Worm (Caenorhabditis elegans) whole organism, early embryonic: ENCODE measurements around the gene F26F2.4.

Experiments used
- B0310.2 ChIP-seq: sonication (generic microtip); optimal IDR thresholded peaks from 2 replicates; lab custom pipeline; 2016; ENCODE audit warnings: mild to moderate bottlenecking, missing genetic modification characterization, missing compliant biosample characterization
- F13C5.2 ChIP-seq: sonication (generic microtip); optimal IDR thresholded peaks from 2 replicates; lab custom pipeline; 2017; ENCODE audit warnings: mild to moderate bottlenecking, missing genetic modification characterization, inconsistent platforms, missing compliant biosample characterization
- aly-1 ChIP-seq: sonication (generic microtip); optimal IDR thresholded peaks from 2 replicates; lab custom pipeline; 2016; ENCODE audit warnings: missing genetic modification characterization, missing compliant biosample characterization
- ama-1 ChIP-seq: fragments of 150-350 bp; optimal IDR thresholded peaks from 2 replicates; lab custom pipeline; 2014
- ceh-13 ChIP-seq: fragments of 200-800 bp; sonication (Bioruptor generic); optimal IDR thresholded peaks from 2 replicates; lab custom pipeline; 2018; ENCODE audit warnings: mild to moderate bottlenecking, missing genetic modification characterization, missing compliant biosample characterization
- ceh-36 ChIP-seq: sonication (generic microtip); optimal IDR thresholded peaks from 2 replicates; lab custom pipeline; 2016; ENCODE audit warnings: missing genetic modification characterization, inconsistent platforms, missing compliant biosample characterization
- ets-7 ChIP-seq: sonication (generic microtip); optimal IDR thresholded peaks from 2 replicates; lab custom pipeline; 2016; ENCODE audit warnings: missing genotype, missing genetic modification characterization, missing compliant biosample characterization
- flt-1 ChIP-seq: fragments of 200-800 bp; sonication (Bioruptor generic); IDR thresholded peaks from 2 replicates; pipeline ENCODE4 v1.3.6; 2022; ENCODE audit warnings: missing genetic modification characterization, missing compliant biosample characterization
- hmbx-1 ChIP-seq: sonication (generic microtip); optimal IDR thresholded peaks from 2 replicates; lab custom pipeline; 2016; ENCODE audit warnings: mild to moderate bottlenecking, missing genetic modification characterization, missing compliant biosample characterization
- hmg-4 ChIP-seq: fragments of 200-800 bp; sonication (Bioruptor generic); optimal IDR thresholded peaks from 2 replicates; lab custom pipeline; 2018; ENCODE audit warnings: mild to moderate bottlenecking, missing genetic modification characterization, missing compliant biosample characterization
- hnd-1 ChIP-seq: sonication (generic microtip); optimal IDR thresholded peaks from 2 replicates; lab custom pipeline; 2016; ENCODE audit warnings: missing genetic modification characterization, missing compliant biosample characterization
- pes-1 ChIP-seq: fragments of 200-800 bp; sonication (Bioruptor generic); IDR thresholded peaks from 2 replicates; pipeline ENCODE4 v1.3.6; 2022; ENCODE audit warnings: missing genetic modification reagents, missing genetic modification characterization, missing compliant biosample characterization
- scrt-1 ChIP-seq: fragments of 200-800 bp; sonication (Bioruptor generic); IDR thresholded peaks from 2 replicates; pipeline ENCODE4 v1.3.6; 2022; ENCODE audit warnings: missing genetic modification characterization, missing compliant biosample characterization
- sea-1 ChIP-seq: fragments of 200-800 bp; sonication (Bioruptor generic); conservative IDR thresholded peaks from 2 replicates; pipeline ENCODE4 v1.3.6; 2022; ENCODE audit warnings: missing genetic modification characterization, missing compliant biosample characterization
- tbx-11 ChIP-seq: fragments of 200-800 bp; sonication (Bioruptor generic); IDR thresholded peaks from 2 replicates; pipeline ENCODE4 v1.3.6; 2022; ENCODE audit warnings: missing genetic modification characterization, missing compliant biosample characterization
- tbx-37 ChIP-seq: fragments of 200-800 bp; sonication (Bioruptor generic); conservative IDR thresholded peaks from 2 replicates; pipeline ENCODE4 v1.3.6; 2022; ENCODE audit warnings: missing genetic modification reagents, missing genetic modification characterization, missing compliant biosample characterization
- tra-4 ChIP-seq: sonication (generic microtip); optimal IDR thresholded peaks from 2 replicates; lab custom pipeline; 2017; ENCODE audit warnings: missing genetic modification characterization, missing compliant biosample characterization

Gene F26F2.4

ce11 chrV:20544092-20544491 lies 25.0 kb upstream of the F26F2.4 start, which contains the start of gene slc-36.3:
TSS of gene slc-36.3 (minus strand) at chrV:20544192.
- TF ChIP-seq ceh-13 (GFP tag; lab: Kevin White, UChicago) (no peak), hmg-4 (GFP tag; lab: Kevin White, UChicago) (no peak)

ce11 chrV:20544610-20545009 lies 24.5 kb upstream of the F26F2.4 start:
- TF ChIP-seq tbx-37 (GFP tag; lab: Robert Waterston, UW), result no peak
- TF ChIP-seq scrt-1 (GFP tag; lab: Robert Waterston, UW), result no peak
- TF ChIP-seq sea-1 (GFP tag; lab: Robert Waterston, UW), result no peak
- TF ChIP-seq ama-1 (lab: Kevin White, UChicago), result no peak
- no peak for TF ChIP-seq F13C5.2
- TF ChIP-seq hnd-1 (tag; lab: Kevin White, UChicago), result no peak
- TF ChIP-seq ceh-13 (GFP tag; lab: Kevin White, UChicago), result no peak
- TF ChIP-seq hmbx-1 (tag; lab: Kevin White, UChicago), result no peak
- no peak for TF ChIP-seq flt-1 (GFP tag; lab: Robert Waterston, UW)
- TF ChIP-seq aly-1 (tag; lab: Kevin White, UChicago), result no peak
- TF ChIP-seq ceh-36, result no peak
- no peak for TF ChIP-seq B0310.2 (tag; lab: Kevin White, UChicago)
- TF ChIP-seq hmg-4 (GFP tag; lab: Kevin White, UChicago), result no peak
- no peak for TF ChIP-seq ets-7 (tag; lab: Kevin White, UChicago)
- no peak for TF ChIP-seq tbx-11
- TF ChIP-seq tra-4, result no peak
- TF ChIP-seq pes-1, result no peak

ce11 chrV:20545742-20546141 lies 23.4 kb upstream of the F26F2.4 start:
- TF ChIP-seq F13C5.2, result no peak
- no peak for TF ChIP-seq tbx-37 (GFP tag; lab: Robert Waterston, UW)
- no peak for TF ChIP-seq hnd-1 (tag; lab: Kevin White, UChicago)
- no peak for TF ChIP-seq sea-1 (GFP tag; lab: Robert Waterston, UW)
- TF ChIP-seq flt-1 (GFP tag; lab: Robert Waterston, UW), result no peak
- TF ChIP-seq B0310.2 (tag; lab: Kevin White, UChicago), result no peak
- TF ChIP-seq hmbx-1 (tag; lab: Kevin White, UChicago), result no peak
- no peak for TF ChIP-seq pes-1
- no peak for TF ChIP-seq scrt-1 (GFP tag; lab: Robert Waterston, UW)
- no peak for TF ChIP-seq ets-7 (tag; lab: Kevin White, UChicago)
- TF ChIP-seq hmg-4 (GFP tag; lab: Kevin White, UChicago), result no peak
- no peak for TF ChIP-seq tbx-11
- no peak for TF ChIP-seq tra-4
- no peak for TF ChIP-seq ceh-36
- TF ChIP-seq aly-1 (tag; lab: Kevin White, UChicago), result no peak
- no peak for TF ChIP-seq ama-1 (lab: Kevin White, UChicago)
- no peak for TF ChIP-seq ceh-13 (GFP tag; lab: Kevin White, UChicago)

- TF ChIP-seq aly-1 (tag; lab: Kevin White, UChicago), result no peak
- no peak for TF ChIP-seq tbx-37 (GFP tag; lab: Robert Waterston, UW)
- no peak for TF ChIP-seq hmg-4 (GFP tag; lab: Kevin White, UChicago)
- TF ChIP-seq B0310.2 (tag; lab: Kevin White, UChicago), result no peak
- no peak for TF ChIP-seq hmbx-1 (tag; lab: Kevin White, UChicago)
- no peak for TF ChIP-seq ceh-36
Observed at ce11 chrV:20547048-20547447, 22.0 kb upstream of the F26F2.4 start, which contains the start of gene Y38H6C.18. TSS of gene Y38H6C.18 (minus strand) at chrV:20547148.

- TF ChIP-seq B0310.2 (tag; lab: Kevin White, UChicago) (no peak), ama-1 (lab: Kevin White, UChicago) (no peak), ceh-13 (GFP tag; lab: Kevin White, UChicago) (no peak), hmbx-1 (tag; lab: Kevin White, UChicago) (no peak), F13C5.2 (no peak), sea-1 (GFP tag; lab: Robert Waterston, UW) (no peak), tbx-37 (GFP tag; lab: Robert Waterston, UW) (no peak), tbx-11 (no peak), ceh-36 (no peak), ets-7 (tag; lab: Kevin White, UChicago) (no peak), hmg-4 (GFP tag; lab: Kevin White, UChicago) (no peak), flt-1 (GFP tag; lab: Robert Waterston, UW) (no peak), pes-1 (no peak), hnd-1 (tag; lab: Kevin White, UChicago) (no peak)
Observed at ce11 chrV:20551096-20551495, 18.0 kb upstream of the F26F2.4 start, which contains the start of gene Y38H6C.20. TSS of gene Y38H6C.20 (minus strand) at chrV:20551196.

- TF ChIP-seq sea-1 (GFP tag; lab: Robert Waterston, UW) (no peak), flt-1 (GFP tag; lab: Robert Waterston, UW) (no peak), ceh-13 (GFP tag; lab: Kevin White, UChicago) (no peak), hmg-4 (GFP tag; lab: Kevin White, UChicago) (no peak)
Observed at ce11 chrV:20552971-20553370, 16.1 kb upstream of the F26F2.4 start, which contains the start of gene vmo-1. TSS of gene vmo-1 (minus strand) at chrV:20553071.

ce11 chrV:20555120-20555519 lies 14.0 kb upstream of the F26F2.4 start, which contains the start of gene Y38H6C.21:
TSS of gene Y38H6C.21 (minus strand) at chrV:20555267.
- TF ChIP-seq flt-1 (GFP tag; lab: Robert Waterston, UW), result no peak

ce11 chrV:20556260-20556659 lies 12.8 kb upstream of the F26F2.4 start, which contains the start of gene Y38H6C.23:
TSS of gene Y38H6C.23 (minus strand) at chrV:20556360.
- no peak for TF ChIP-seq hnd-1 (tag; lab: Kevin White, UChicago)
- no peak for TF ChIP-seq pes-1
- no peak for TF ChIP-seq hmbx-1 (tag; lab: Kevin White, UChicago)
- TF ChIP-seq scrt-1 (GFP tag; lab: Robert Waterston, UW), result no peak
- TF ChIP-seq tra-4, result no peak
- no peak for TF ChIP-seq sea-1 (GFP tag; lab: Robert Waterston, UW)
- TF ChIP-seq ets-7 (tag; lab: Kevin White, UChicago), result no peak
- TF ChIP-seq flt-1 (GFP tag; lab: Robert Waterston, UW), result no peak
- TF ChIP-seq ama-1 (lab: Kevin White, UChicago), result no peak
- TF ChIP-seq tbx-37 (GFP tag; lab: Robert Waterston, UW), result no peak
- TF ChIP-seq aly-1 (tag; lab: Kevin White, UChicago), result no peak
- TF ChIP-seq ceh-36, result no peak
- TF ChIP-seq hmg-4 (GFP tag; lab: Kevin White, UChicago), result no peak
- TF ChIP-seq ceh-13 (GFP tag; lab: Kevin White, UChicago), result no peak
- no peak for TF ChIP-seq tbx-11
- TF ChIP-seq B0310.2 (tag; lab: Kevin White, UChicago), result no peak
